Worm (Caenorhabditis elegans): ENCODE data around the gene C44C10.10.

The C44C10.10 gene

DNA sequence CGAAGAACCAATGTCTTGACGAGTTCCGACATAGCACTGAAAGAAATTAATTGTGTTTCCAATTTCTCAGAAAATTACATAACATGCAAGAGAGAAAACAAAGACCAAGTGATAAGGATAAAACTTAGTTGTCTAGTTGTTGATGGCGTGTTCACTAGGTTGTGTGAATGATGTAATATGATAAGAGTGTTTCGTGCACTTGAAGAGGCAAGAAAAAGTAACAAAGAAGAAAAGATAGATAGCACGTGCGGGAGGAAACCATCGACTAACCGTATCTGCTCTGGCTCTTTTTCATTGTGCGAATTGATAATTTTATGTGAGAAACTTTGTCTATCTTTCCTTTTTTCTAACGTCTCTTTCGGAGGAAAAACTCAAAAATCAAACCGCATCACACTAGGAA lies 28.5 kb upstream of the C44C10.10 start, which contains the start of gene sfxn-1.5 (continued):
- TF ChIP-seq mep-1 (tag; optimal IDR thresholded peaks at IDR 0.05) (peak; percentile 63), nhr-237 (tag; optimal IDR thresholded peaks at IDR 0.05) (no peak), sdz-12 (GFP tag; optimal IDR thresholded peaks at IDR 0.05) (no peak), nhr-102 (tag; optimal IDR thresholded peaks at IDR 0.05) (peak; percentile 13), nhr-76 (tag; optimal IDR thresholded peaks at IDR 0.05) (no peak), dve-1 (tag; optimal IDR thresholded peaks at IDR 0.05; ENCODE audit: insufficient read depth) (peak; percentile 95), F26F4.8 (GFP tag; conservative IDR thresholded peaks at IDR 0.05) (no peak), aly-2 (tag; optimal IDR thresholded peaks at IDR 0.05) (no peak), lin-38 (GFP tag; IDR thresholded peaks at IDR 0.05) (no peak), snpc-4 (tag; optimal IDR thresholded peaks at IDR 0.05) (no peak), hif-1 (tag; optimal IDR thresholded peaks at IDR 0.05) (peak in 1 of 2 experiments; percentile 23), arid-1 (GFP tag; conservative IDR thresholded peaks at IDR 0.05) (no peak), hlh-30 (tag; optimal IDR thresholded peaks at IDR 0.05; ENCODE audit: insufficient read depth) (peak; percentile 16)

DNA sequence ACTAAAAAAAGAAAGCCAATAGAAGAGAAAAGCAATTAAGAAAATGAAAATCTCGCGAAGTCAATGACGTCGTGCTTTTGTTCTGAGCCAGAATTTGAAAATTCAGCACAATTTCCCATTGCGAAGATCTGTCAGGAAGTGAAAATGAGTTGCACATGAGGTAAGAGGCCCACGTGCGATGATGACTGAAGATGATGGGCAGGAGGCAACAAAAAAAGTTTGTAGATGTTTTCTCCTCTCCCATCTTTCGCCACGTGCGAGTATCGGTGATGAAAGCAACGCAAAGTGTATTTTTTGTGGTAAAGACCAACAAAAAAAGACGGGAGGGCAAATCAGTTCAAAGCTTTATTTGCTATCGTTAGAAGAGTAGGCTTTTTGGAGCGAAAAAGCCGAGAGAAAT lies 28.0 kb upstream of the C44C10.10 start:
- TF ChIP-seq pqm-1 (tag; optimal IDR thresholded peaks at IDR 0.05) (no peak), unc-62 (GFP tag; optimal IDR thresholded peaks at IDR 0.05 in 1 of 2) (peak in 1 of 2 experiments; percentile 4), unc-62 (tag; optimal IDR thresholded peaks at IDR 0.05) (no peak), zfp-2 (tag; optimal IDR thresholded peaks at IDR 0.05) (no peak), nhr-6 (tag; optimal IDR thresholded peaks at IDR 0.05) (no peak), nhr-41 (GFP tag; IDR thresholded peaks at IDR 0.05) (no peak), tag-97 (GFP tag; IDR thresholded peaks at IDR 0.05) (no peak), Y105C5A.15 (GFP tag; IDR thresholded peaks at IDR 0.05) (no peak), dmd-6 (GFP tag; IDR thresholded peaks at IDR 0.05) (peak; percentile 30), tra-1 (GFP tag; IDR thresholded peaks at IDR 0.05) (0 out of 2 replicates have a peak, but pooled peaks have one; percentile 9), daf-12 (tag; optimal IDR thresholded peaks at IDR 0.05) (no peak), F49E8.2 (tag; optimal IDR thresholded peaks at IDR 0.05; ENCODE audit: borderline replicate concordance) (no peak), mxl-3 (GFP tag; optimal IDR thresholded peaks at IDR 0.05) (peak; percentile 11), lin-1 (GFP tag; IDR thresholded peaks at IDR 0.05) (no peak), hlh-30 (tag; optimal IDR thresholded peaks at IDR 0.05; ENCODE audit: insufficient read depth) (peak; percentile 86), aha-1 (tag) (peak; percentile 37), dmd-8 (GFP tag; IDR thresholded peaks at IDR 0.05) (no peak), ceh-20 (GFP tag; IDR thresholded peaks at IDR 0.05) (peak; percentile 38; the same call in 1 of the 2 replicates), ztf-7 (tag; optimal IDR thresholded peaks at IDR 0.05) (no peak), zfp-3 (GFP tag; conservative IDR thresholded peaks at IDR 0.05) (0 out of 2 replicates have a peak, but pooled peaks have one; percentile 36)

DNA sequence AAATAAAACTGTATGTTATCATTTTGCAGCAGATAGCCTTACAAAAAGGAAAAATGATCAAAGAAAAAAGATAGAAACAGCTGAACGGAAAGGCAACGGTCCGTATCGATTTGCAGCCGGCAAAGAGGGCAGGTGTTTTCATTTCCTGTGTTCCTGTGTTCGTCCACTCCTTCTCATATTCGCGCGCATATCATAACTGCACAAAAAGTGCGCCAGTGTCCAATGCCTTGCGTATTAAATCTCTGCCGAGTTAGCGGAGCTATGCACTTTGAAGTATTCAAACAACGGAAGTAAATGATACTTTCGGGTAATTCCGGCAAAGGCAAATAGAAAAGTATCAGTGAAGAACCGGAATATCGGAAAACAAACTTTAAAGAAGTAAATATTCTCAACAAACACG lies 27.6 kb upstream of the C44C10.10 start:
- TF ChIP-seq nhr-28 (tag; optimal IDR thresholded peaks at IDR 0.05) = peak; percentile 9
- peak; percentile 5 for TF ChIP-seq mes-2 (tag; optimal IDR thresholded peaks at IDR 0.05; ENCODE audit: poor library complexity, severe bottlenecking)
- no peak for TF ChIP-seq nhr-6 (tag; optimal IDR thresholded peaks at IDR 0.05)
- no peak for TF ChIP-seq ceh-62 (tag; optimal IDR thresholded peaks at IDR 0.05)
- peak; percentile 52 for TF ChIP-seq dve-1 (tag; optimal IDR thresholded peaks at IDR 0.05; ENCODE audit: insufficient read depth)
- TF ChIP-seq dpl-1 (GFP tag; optimal IDR thresholded peaks at IDR 0.05) = peak; percentile 65

DNA sequence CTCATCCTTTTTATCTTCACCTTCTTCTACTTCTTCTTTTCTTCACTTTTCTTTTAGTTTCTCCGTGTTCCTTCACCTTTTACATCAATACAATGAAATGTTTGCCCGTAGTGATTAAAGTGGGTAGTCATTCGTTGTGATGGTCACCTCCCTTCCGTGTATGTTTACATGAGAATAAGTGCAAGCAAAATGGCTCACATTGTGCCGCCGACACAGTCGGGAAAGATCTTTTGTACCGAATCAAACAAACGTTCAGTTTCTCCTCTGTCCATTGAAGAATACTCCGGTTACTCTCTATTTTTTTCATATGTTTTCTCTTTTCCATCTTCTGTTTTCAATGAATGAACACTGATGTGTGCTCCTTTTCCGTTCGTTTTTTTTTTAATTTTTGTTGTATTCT lies 25.9 kb upstream of the C44C10.10 start:
- TF ChIP-seq dve-1 (tag; optimal IDR thresholded peaks at IDR 0.05; ENCODE audit: insufficient read depth) (peak; percentile 8), pha-4 (GFP tag; IDR thresholded peaks at IDR 0.05) (no peak), pha-4 (tag; optimal IDR thresholded peaks at IDR 0.05) (peak; percentile 62), lim-7 (GFP tag; IDR thresholded peaks at IDR 0.05) (no peak), daf-16 (GFP tag; optimal IDR thresholded peaks at IDR 0.05) (no peak), daf-16 (tag; optimal IDR thresholded peaks at IDR 0.05) (peak; percentile 52), mes-2 (tag; optimal IDR thresholded peaks at IDR 0.05; ENCODE audit: poor library complexity, severe bottlenecking) (peak; percentile 9), hif-1 (tag; optimal IDR thresholded peaks at IDR 0.05) (no peak), aha-1 (tag) (peak; percentile 53), zip-11 (GFP tag; IDR thresholded peaks at IDR 0.05) (no peak)
